Worm (Caenorhabditis elegans) whole organism, L3 larva: ENCODE measurements around the gene ttr-39.

Source experiments
- R02D3.7 ChIP-seq: fragments of 150-350 bp; optimal IDR thresholded peaks from 2 replicates; lab custom pipeline; 2014; ENCODE audit warnings: missing biosample characterization, missing genetic modification characterization
- ZK546.5 ChIP-seq: sonication (generic microtip); optimal IDR thresholded peaks from 2 replicates; lab custom pipeline; 2017; ENCODE audit warnings: missing biosample characterization, missing genetic modification characterization
- aly-2 ChIP-seq: fragments of 150-350 bp; optimal IDR thresholded peaks from 2 replicates; lab custom pipeline; 2014; ENCODE audit warnings: missing biosample characterization, missing genetic modification characterization
- ama-1 ChIP-seq: fragments of 150-350 bp; optimal IDR thresholded peaks from 2 replicates; lab custom pipeline; 2018
- ceh-16 ChIP-seq: sonication (generic microtip); optimal IDR thresholded peaks from 2 replicates; lab custom pipeline; 2017; ENCODE audit warnings: missing biosample characterization, missing genetic modification characterization
- ceh-28 ChIP-seq: fragments of 150-350 bp; optimal IDR thresholded peaks from 2 replicates; lab custom pipeline; 2014; ENCODE audit warnings: missing biosample characterization, missing genetic modification reagents, missing genetic modification characterization
- ceh-82 ChIP-seq: fragments of 150-350 bp; optimal IDR thresholded peaks from 2 replicates; lab custom pipeline; 2014; ENCODE audit warnings: missing biosample characterization, missing genetic modification characterization
- ceh-9 ChIP-seq: sonication (generic microtip); optimal IDR thresholded peaks from 2 replicates; lab custom pipeline; 2018; ENCODE audit warnings: missing biosample characterization, missing genetic modification characterization
- daf-12 ChIP-seq: fragments of 150-350 bp; optimal IDR thresholded peaks from 2 replicates; lab custom pipeline; 2014; ENCODE audit warnings: missing biosample characterization, missing genetic modification reagents, missing genetic modification characterization
- egl-27 ChIP-seq: sonication (generic microtip); optimal IDR thresholded peaks from 4 replicates; lab custom pipeline; 2017; ENCODE audit warnings: missing biosample characterization, missing genetic modification reagents, missing genetic modification characterization
- egl-5 ChIP-seq: fragments of 150-350 bp; optimal IDR thresholded peaks from 2 replicates; lab custom pipeline; 2017; ENCODE audit warnings: missing biosample characterization, missing genetic modification reagents, missing genetic modification characterization, inconsistent platforms
- elt-1 ChIP-seq: fragments of 150-350 bp; optimal IDR thresholded peaks from 2 replicates; lab custom pipeline; 2014; ENCODE audit warnings: missing biosample characterization, missing genetic modification characterization
- elt-2 ChIP-seq: sonication (generic microtip); optimal IDR thresholded peaks from 2 replicates; lab custom pipeline; 2016; ENCODE audit warnings: missing genetic modification reagents, mild to moderate bottlenecking, missing genetic modification characterization, missing compliant biosample characterization
- elt-3 ChIP-seq, 3 experiments: fragments of 150-350 bp in 1 of 3; sonication (generic microtip) in 2 of 3; optimal IDR thresholded peaks; 2 replicates in 2 of 3; 4 replicates in 1 of 3; lab custom pipeline; 2014 to 2017; ENCODE audit warnings: missing biosample characterization in 3 of 3, missing genetic modification characterization in 3 of 3
- eor-1 ChIP-seq, 2 experiments: fragments of 150-350 bp; optimal IDR thresholded peaks; 2 replicates each; lab custom pipeline; 2014 to 2018; ENCODE audit warnings: missing biosample characterization in 2 of 2, missing genetic modification characterization in 2 of 2
- fkh-10 ChIP-seq: sonication (generic microtip); optimal IDR thresholded peaks from 2 replicates; lab custom pipeline; 2017; ENCODE audit warnings: missing biosample characterization, missing genetic modification reagents, missing genetic modification characterization
- fkh-2 ChIP-seq: fragments of 150-350 bp; optimal IDR thresholded peaks from 2 replicates; lab custom pipeline; 2014; ENCODE audit warnings: missing biosample characterization, missing genetic modification reagents, missing genetic modification characterization
- fos-1 ChIP-seq: fragments of 150-350 bp; optimal IDR thresholded peaks from 2 replicates; lab custom pipeline; 2014; ENCODE audit warnings: missing biosample characterization, missing genetic modification characterization
- hmg-11 ChIP-seq: sonication (generic microtip); optimal IDR thresholded peaks from 2 replicates; lab custom pipeline; 2016; ENCODE audit warnings: missing genetic modification characterization, missing compliant biosample characterization
- jun-1 ChIP-seq: fragments of 150-350 bp; optimal IDR thresholded peaks from 2 replicates; lab custom pipeline; 2014; ENCODE audit warnings: missing biosample characterization, missing genetic modification reagents, missing genetic modification characterization
- lin-15B ChIP-seq: fragments of 150-350 bp; optimal IDR thresholded peaks from 2 replicates; lab custom pipeline; 2014; ENCODE audit warnings: missing biosample characterization, missing genetic modification characterization
- lin-39 ChIP-seq: fragments of 150-350 bp; optimal IDR thresholded peaks from 2 replicates; lab custom pipeline; 2018; ENCODE audit warnings: missing biosample characterization, missing genetic modification reagents, missing genetic modification characterization
- lsy-12 ChIP-seq: sonication (generic microtip); optimal IDR thresholded peaks from 2 replicates; lab custom pipeline; 2016; ENCODE audit warnings: mild to moderate bottlenecking, missing genetic modification characterization, missing compliant biosample characterization
- mdl-1 ChIP-seq: fragments of 150-350 bp; optimal IDR thresholded peaks from 2 replicates; lab custom pipeline; 2014; ENCODE audit warnings: missing biosample characterization, missing genetic modification characterization
- mml-1 ChIP-seq: fragments of 150-350 bp; sonication (generic microtip); optimal IDR thresholded peaks from 3 replicates; lab custom pipeline; 2014; ENCODE audit warnings: missing biosample characterization, missing genetic modification characterization
- nfya-1 ChIP-seq: sonication (generic microtip); optimal IDR thresholded peaks from 2 replicates; lab custom pipeline; 2017; ENCODE audit warnings: missing genetic modification characterization, mild to moderate bottlenecking, missing compliant biosample characterization, antibody characterized with exemption, moderate library complexity; ENCODE audit not compliant: insufficient read depth
- nhr-11 ChIP-seq: fragments of 150-350 bp; optimal IDR thresholded peaks from 2 replicates; lab custom pipeline; 2014; ENCODE audit warnings: missing biosample characterization, missing genetic modification characterization
- nhr-12 ChIP-seq: fragments of 150-350 bp; optimal IDR thresholded peaks from 2 replicates; lab custom pipeline; 2014; ENCODE audit warnings: missing biosample characterization, missing genetic modification characterization
- nhr-23 ChIP-seq: fragments of 150-350 bp; optimal IDR thresholded peaks from 2 replicates; lab custom pipeline; 2014; ENCODE audit warnings: missing biosample characterization, missing genetic modification reagents, missing genetic modification characterization
- nhr-237 ChIP-seq: fragments of 150-350 bp; optimal IDR thresholded peaks from 2 replicates; lab custom pipeline; 2014; ENCODE audit warnings: missing biosample characterization, missing genetic modification characterization
- nhr-25 ChIP-seq: sonication (generic microtip); optimal IDR thresholded peaks from 2 replicates; lab custom pipeline; 2017; ENCODE audit warnings: missing biosample characterization, missing genetic modification characterization
- nhr-28 ChIP-seq: fragments of 150-350 bp; optimal IDR thresholded peaks from 2 replicates; lab custom pipeline; 2014; ENCODE audit warnings: missing biosample characterization, missing genetic modification characterization
- nhr-43 ChIP-seq: sonication (generic microtip); optimal IDR thresholded peaks from 2 replicates; lab custom pipeline; 2016; ENCODE audit warnings: mild to moderate bottlenecking, missing genetic modification characterization, missing compliant biosample characterization; ENCODE audit not compliant: poor library complexity, severe bottlenecking
- nhr-67 ChIP-seq: fragments of 150-350 bp; optimal IDR thresholded peaks from 2 replicates; lab custom pipeline; 2014; ENCODE audit warnings: missing biosample characterization, missing genetic modification characterization
- nhr-76 ChIP-seq: fragments of 150-350 bp; sonication (generic microtip); optimal IDR thresholded peaks from 5 replicates; lab custom pipeline; 2014; ENCODE audit warnings: missing biosample characterization, missing genetic modification characterization
- nhr-77 ChIP-seq: fragments of 150-350 bp; optimal IDR thresholded peaks from 2 replicates; lab custom pipeline; 2014; ENCODE audit warnings: missing biosample characterization, missing genetic modification characterization
- pha-4 ChIP-seq: fragments of 150-350 bp; optimal IDR thresholded peaks from 2 replicates; lab custom pipeline; 2014; ENCODE audit warnings: missing biosample characterization, missing genetic modification reagents, missing genetic modification characterization
- pqm-1 ChIP-seq: fragments of 150-350 bp; optimal IDR thresholded peaks from 2 replicates; lab custom pipeline; 2017; ENCODE audit warnings: missing biosample characterization, missing genetic modification characterization, inconsistent platforms
- sea-2 ChIP-seq: fragments of 150-350 bp; sonication (generic microtip); optimal IDR thresholded peaks from 4 replicates; lab custom pipeline; 2014; ENCODE audit warnings: missing biosample characterization, missing genetic modification reagents, missing genetic modification characterization
- skn-1 ChIP-seq: fragments of 150-350 bp; optimal IDR thresholded peaks from 2 replicates; lab custom pipeline; 2014; ENCODE audit warnings: missing biosample characterization, missing genetic modification characterization
- snpc-4 ChIP-seq: fragments of 150-350 bp; optimal IDR thresholded peaks from 2 replicates; lab custom pipeline; 2014; ENCODE audit warnings: missing biosample characterization, missing genetic modification characterization
- tbx-2 ChIP-seq: sonication (generic microtip); optimal IDR thresholded peaks from 2 replicates; lab custom pipeline; 2016; ENCODE audit warnings: mild to moderate bottlenecking, missing genetic modification characterization, missing compliant biosample characterization
- unc-39 ChIP-seq: sonication (generic microtip); optimal IDR thresholded peaks from 4 replicates; lab custom pipeline; 2017; ENCODE audit warnings: missing biosample characterization, missing genetic modification characterization
- unc-62 ChIP-seq: fragments of 150-350 bp; sonication (generic microtip); optimal IDR thresholded peaks from 4 replicates; lab custom pipeline; 2014; ENCODE audit warnings: missing biosample characterization, missing genetic modification reagents, missing genetic modification characterization
- zag-1 ChIP-seq: fragments of 150-350 bp; optimal IDR thresholded peaks from 2 replicates; lab custom pipeline; 2014; ENCODE audit warnings: missing biosample characterization, missing genetic modification characterization
- ztf-11 ChIP-seq: fragments of 150-350 bp; optimal IDR thresholded peaks from 2 replicates; lab custom pipeline; 2014; ENCODE audit warnings: missing biosample characterization, missing genetic modification characterization
- ztf-4 ChIP-seq: fragments of 150-350 bp; optimal IDR thresholded peaks from 2 replicates; lab custom pipeline; 2014; ENCODE audit warnings: missing biosample characterization, missing genetic modification characterization

The ttr-39 gene

ce11 chrIV:10085401-10086187, 4.1 kb downstream of the ttr-39 start, which contains the start of the genes col-2 and ndc-80:
col-2 (minus strand) TSS chrIV:10085451.
ndc-80 (plus strand) TSS chrIV:10086137.
- TF ChIP-seq nfya-1 (tag; lab: Kevin White, UChicago) (peak; percentile 84), eor-1 (tag; optimal IDR thresholded peaks at IDR 0.05; lab: Kevin White, UChicago) (no peak), sea-2 (no peak), egl-27 (tag; lab: Kevin White, UChicago) (no peak), hmg-11 (tag; lab: Kevin White, UChicago) (no peak), nhr-76 (tag; lab: Kevin White, UChicago) (no peak), ztf-4 (no peak), nhr-67 (tag; lab: Kevin White, UChicago) (no peak), fkh-2 (no peak), pqm-1 (peak; percentile 17), lin-39 (tag; lab: Kevin White, UChicago) (peak; percentile 70), ceh-28 (no peak), tbx-2 (tag; lab: Kevin White, UChicago) (no peak), nhr-11 (tag; lab: Kevin White, UChicago) (no peak), jun-1 (tag; lab: Kevin White, UChicago) (peak; percentile 10), nhr-25 (peak; percentile 70), pha-4 (no peak), fkh-10 (peak; percentile 23), skn-1 (tag; lab: Kevin White, UChicago) (peak; percentile 4), elt-3 (tag; optimal IDR thresholded peaks at IDR 0.05; lab: Kevin White, UChicago) (no peak), nhr-28 (no peak), elt-2 (tag; lab: Kevin White, UChicago) (no peak), zag-1 (tag; lab: Kevin White, UChicago) (no peak), unc-62 (no peak), egl-5 (tag; lab: Kevin White, UChicago) (no peak), R02D3.7 (tag; lab: Kevin White, UChicago) (peak; percentile 71), lin-15B (tag; lab: Kevin White, UChicago) (peak; percentile 93), fos-1 (no peak), nhr-43 (tag; lab: Kevin White, UChicago) (peak; percentile 74), mdl-1 (tag; lab: Kevin White, UChicago) (no peak), ZK546.5 (tag; lab: Kevin White, UChicago) (no peak), ceh-16 (tag; lab: Kevin White, UChicago) (no peak), ztf-11 (tag; lab: Kevin White, UChicago) (no peak), elt-1 (no peak), nhr-237 (no peak), daf-12 (tag; lab: Kevin White, UChicago) (no peak), unc-39 (tag; lab: Kevin White, UChicago) (no peak), nhr-12 (tag; lab: Kevin White, UChicago) (no peak), nhr-23 (tag; lab: Kevin White, UChicago) (peak; percentile 54), aly-2 (tag; lab: Kevin White, UChicago) (no peak), snpc-4 (tag; lab: Kevin White, UChicago) (peak; percentile 36), nhr-77 (no peak), lsy-12 (tag; lab: Kevin White, UChicago) (no peak), ceh-82 (no peak), mml-1 (tag; lab: Kevin White, UChicago) (no peak), ama-1 (no peak), ceh-9 (tag; lab: Kevin White, UChicago) (no peak)
